Fruit fly (Drosophila melanogaster) whole organism, embryonic: ENCODE results near the gene dwg.

Experiments used
- Atf-2 ChIP-seq: fragments of 200-800 bp; sonication (Bioruptor generic); optimal IDR thresholded peaks from 2 replicates; lab custom pipeline; 2016; ENCODE audit warnings: missing biosample characterization, missing genetic modification characterization
- CG10366 ChIP-seq: fragments of 200-800 bp; sonication (Bioruptor generic); IDR thresholded peaks from 2 replicates; pipeline ENCODE4 v1.3.6; 2022; ENCODE audit warnings: missing biosample characterization, missing genetic modification characterization
- CG10431 ChIP-seq: fragments of 200-800 bp; sonication (Bioruptor generic); optimal IDR thresholded peaks from 3 replicates; lab custom pipeline; 2018; ENCODE audit warnings: missing biosample characterization, mild to moderate bottlenecking, missing genetic modification characterization
- CG10654 ChIP-seq: fragments of 200-800 bp; sonication (Bioruptor generic); optimal IDR thresholded peaks from 2 replicates; lab custom pipeline; 2016; ENCODE audit warnings: missing biosample characterization, missing genetic modification characterization
- CG12659 ChIP-seq: fragments of 200-800 bp; sonication (Bioruptor generic); optimal IDR thresholded peaks from 3 replicates; lab custom pipeline; 2017; ENCODE audit warnings: mild to moderate bottlenecking, missing biosample characterization, missing genetic modification reagents, missing genetic modification characterization
- CG13424 ChIP-seq: fragments of 200-800 bp; sonication (Bioruptor generic); optimal IDR thresholded peaks from 2 replicates; lab custom pipeline; 2019; ENCODE audit warnings: missing biosample characterization, mild to moderate bottlenecking, missing genetic modification characterization, moderate library complexity
- CG13775 ChIP-seq: fragments of 200-800 bp; sonication (Bioruptor generic); optimal IDR thresholded peaks from 3 replicates; lab custom pipeline; 2017; ENCODE audit warnings: missing biosample characterization, mild to moderate bottlenecking, missing genetic modification characterization
- CG14860 ChIP-seq: fragments of 200-800 bp; sonication (Bioruptor generic); IDR thresholded peaks from 3 replicates; pipeline ENCODE4 v1.3.6; 2022; ENCODE audit warnings: missing biosample characterization, missing genetic modification characterization; ENCODE audit not compliant: partially characterized antibody
- CG1603 ChIP-seq: fragments of 200-800 bp; sonication (Bioruptor generic); optimal IDR thresholded peaks from 2 replicates; lab custom pipeline; 2019; ENCODE audit warnings: missing biosample characterization, mild to moderate bottlenecking, missing genetic modification characterization, moderate library complexity
- CG1647 ChIP-seq: fragments of 200-800 bp; sonication (Bioruptor generic); optimal IDR thresholded peaks from 3 replicates; lab custom pipeline; 2016; ENCODE audit warnings: missing biosample characterization, missing genetic modification characterization
- CG16813 ChIP-seq: fragments of 200-800 bp; sonication (Bioruptor generic); IDR thresholded peaks from 3 replicates; pipeline ENCODE4 v1.3.6; 2022; ENCODE audit warnings: missing biosample characterization, missing genetic modification characterization; ENCODE audit not compliant: partially characterized antibody
- CG17186 ChIP-seq: fragments of 200-800 bp; sonication (Bioruptor generic); optimal IDR thresholded peaks from 3 replicates; lab custom pipeline; 2017; ENCODE audit warnings: missing biosample characterization, missing genetic modification reagents, missing genetic modification characterization
- CG17829 ChIP-seq: fragments of 200-800 bp; optimal IDR thresholded peaks from 2 replicates; lab custom pipeline; 2019; ENCODE audit warnings: missing biosample characterization, mild to moderate bottlenecking, missing genetic modification characterization, moderate library complexity
- CG2120 ChIP-seq: fragments of 200-800 bp; sonication (Bioruptor generic); optimal IDR thresholded peaks from 3 replicates; lab custom pipeline; 2016; ENCODE audit warnings: missing biosample characterization, missing genetic modification characterization
- CG2129 ChIP-seq: fragments of 200-800 bp; sonication (Bioruptor generic); IDR thresholded peaks from 2 replicates; pipeline ENCODE4 v1.3.6; 2022; ENCODE audit warnings: missing biosample characterization, missing genetic modification characterization; ENCODE audit not compliant: partially characterized antibody
- CG2199 ChIP-seq: fragments of 200-800 bp; sonication (Bioruptor generic); IDR thresholded peaks from 3 replicates; pipeline ENCODE4 v1.3.6; 2022; ENCODE audit warnings: missing biosample characterization, missing genetic modification characterization
- CG2875 ChIP-seq: fragments of 200-800 bp; sonication (Bioruptor generic); optimal IDR thresholded peaks from 2 replicates; lab custom pipeline; 2017; ENCODE audit warnings: missing biosample characterization, mild to moderate bottlenecking, missing genetic modification characterization, missing genetic modification reagents
- CG34224 ChIP-seq: fragments of 200-800 bp; sonication (Bioruptor generic); IDR thresholded peaks from 3 replicates; pipeline ENCODE4 v1.3.6; 2022; ENCODE audit warnings: missing biosample characterization, missing genetic modification characterization; ENCODE audit not compliant: partially characterized antibody
- CG3847 ChIP-seq: fragments of 200-800 bp; sonication (Bioruptor generic); IDR thresholded peaks from 2 replicates; pipeline ENCODE4 v1.3.6; 2022; ENCODE audit warnings: missing biosample characterization, missing genetic modification characterization
- CG42726 ChIP-seq: fragments of 200-800 bp; sonication (Bioruptor generic); IDR thresholded peaks from 2 replicates; pipeline ENCODE4 v1.3.6; 2022; ENCODE audit warnings: missing biosample characterization, missing genetic modification characterization; ENCODE audit not compliant: partially characterized antibody
- CG6254 ChIP-seq: fragments of 200-800 bp; sonication (Bioruptor generic); optimal IDR thresholded peaks from 3 replicates; lab custom pipeline; 2017; ENCODE audit warnings: mild to moderate bottlenecking, missing biosample characterization, missing genetic modification reagents, missing genetic modification characterization
- CG7786 ChIP-seq: fragments of 200-800 bp; sonication (Bioruptor generic); optimal IDR thresholded peaks from 2 replicates; lab custom pipeline; 2016; ENCODE audit warnings: missing biosample characterization, missing genetic modification characterization
- CG9932 ChIP-seq: fragments of 200-800 bp; sonication (Bioruptor generic); IDR thresholded peaks from 2 replicates; pipeline ENCODE4 v1.3.6; 2022; ENCODE audit warnings: missing biosample characterization, missing genetic modification characterization
- Deaf1 ChIP-seq: fragments of 200-800 bp; optimal IDR thresholded peaks from 3 replicates; lab custom pipeline; 2019; ENCODE audit warnings: missing biosample characterization, mild to moderate bottlenecking, missing genetic modification characterization, moderate library complexity
- Hand ChIP-seq: fragments of 200-800 bp; sonication (Bioruptor generic); optimal IDR thresholded peaks from 2 replicates; lab custom pipeline; 2017; ENCODE audit warnings: mild to moderate bottlenecking, missing biosample characterization, missing genetic modification reagents, missing genetic modification characterization
- Hsf ChIP-seq: fragments of 200-800 bp; sonication (Bioruptor generic); optimal IDR thresholded peaks from 3 replicates; lab custom pipeline; 2016; ENCODE audit warnings: missing biosample characterization, missing genetic modification characterization
- Med ChIP-seq: fragments of 200-800 bp; sonication (Bioruptor generic); peaks from one replicate; lab custom pipeline; 2016; ENCODE audit warnings: missing biosample characterization, missing genetic modification characterization, mild to moderate bottlenecking, inconsistent platforms, moderate library complexity
- Nf-YC ChIP-seq: fragments of 200-800 bp; optimal IDR thresholded peaks from 3 replicates; lab custom pipeline; 2019; ENCODE audit warnings: missing biosample characterization, mild to moderate bottlenecking, missing genetic modification characterization, moderate library complexity
- Ravus ChIP-seq: fragments of 200-800 bp; sonication (Bioruptor generic); IDR thresholded peaks from 2 replicates; pipeline ENCODE4 v1.3.6; 2022; ENCODE audit warnings: missing biosample characterization, missing genetic modification characterization
- Rfx ChIP-seq: fragments of 200-800 bp; sonication (Bioruptor generic); IDR thresholded peaks from 2 replicates; pipeline ENCODE4 v1.3.6; 2022; ENCODE audit warnings: missing biosample characterization, missing genetic modification characterization
- Side ChIP-seq: fragments of 200-800 bp; sonication (Bioruptor generic); optimal IDR thresholded peaks from 2 replicates; lab custom pipeline; 2016; ENCODE audit warnings: missing biosample characterization, missing genetic modification characterization
- Usf ChIP-seq: fragments of 200-800 bp; sonication (Bioruptor generic); optimal IDR thresholded peaks from 2 replicates; lab custom pipeline; 2017; ENCODE audit warnings: missing genotype, missing biosample characterization, missing genetic modification characterization
- ash1 ChIP-seq: fragments of 200-800 bp; sonication (Bioruptor generic); optimal IDR thresholded peaks from 2 replicates; lab custom pipeline; 2018; ENCODE audit warnings: missing biosample characterization, mild to moderate bottlenecking, missing genetic modification characterization
- cwo ChIP-seq: fragments of 200-800 bp; sonication (Bioruptor generic); optimal IDR thresholded peaks from 3 replicates; lab custom pipeline; 2017; ENCODE audit warnings: missing biosample characterization, missing genetic modification characterization, mild to moderate bottlenecking, moderate library complexity, missing genetic modification reagents
- dan ChIP-seq: fragments of 200-800 bp; sonication (Bioruptor generic); IDR thresholded peaks from 2 replicates; pipeline ENCODE4 v1.3.6; 2022; ENCODE audit warnings: missing biosample characterization, missing genetic modification characterization
- exex ChIP-seq: fragments of 200-800 bp; sonication (Bioruptor generic); optimal IDR thresholded peaks from 4 replicates; lab custom pipeline; 2018; ENCODE audit warnings: missing biosample characterization, mild to moderate bottlenecking, missing genetic modification characterization, moderate library complexity
- eyg ChIP-seq: fragments of 200-800 bp; sonication (Bioruptor generic); optimal IDR thresholded peaks from 3 replicates; lab custom pipeline; 2016; ENCODE audit warnings: missing biosample characterization, missing genetic modification characterization
- gem ChIP-seq: fragments of 200-800 bp; sonication (Bioruptor generic); optimal IDR thresholded peaks from 2 replicates; lab custom pipeline; 2019; ENCODE audit warnings: missing biosample characterization, mild to moderate bottlenecking, missing genetic modification characterization, moderate library complexity
- gsb-n ChIP-seq: fragments of 200-800 bp; sonication (Bioruptor generic); optimal IDR thresholded peaks from 3 replicates; lab custom pipeline; 2018; ENCODE audit warnings: missing biosample characterization, mild to moderate bottlenecking, missing genetic modification characterization
- phol ChIP-seq: fragments of 200-800 bp; sonication (Bioruptor generic); optimal IDR thresholded peaks from 3 replicates; lab custom pipeline; 2018; ENCODE audit warnings: missing biosample characterization, mild to moderate bottlenecking, missing genetic modification characterization, moderate library complexity
- pzg ChIP-seq: fragments of 200-800 bp; sonication (Bioruptor generic); optimal IDR thresholded peaks from 3 replicates; lab custom pipeline; 2018; ENCODE audit warnings: missing biosample characterization, mild to moderate bottlenecking, missing genetic modification characterization, moderate library complexity
- row ChIP-seq: fragments of 200-800 bp; sonication (Bioruptor generic); IDR thresholded peaks from 3 replicates; pipeline ENCODE4 v1.3.6; 2022; ENCODE audit warnings: missing biosample characterization, missing genetic modification characterization
- sisA ChIP-seq: fragments of 200-800 bp; sonication (Bioruptor generic); IDR thresholded peaks from 2 replicates; pipeline ENCODE4 v1.3.6; 2022; ENCODE audit warnings: missing biosample characterization, missing genetic modification characterization
- sna ChIP-seq: fragments of 200-800 bp; sonication (Bioruptor generic); IDR thresholded peaks from 2 replicates; pipeline ENCODE4 v1.3.6; 2022; ENCODE audit warnings: missing biosample characterization, missing genetic modification characterization; ENCODE audit not compliant: partially characterized antibody
- ssp ChIP-seq: fragments of 200-800 bp; sonication (Bioruptor generic); IDR thresholded peaks from 2 replicates; pipeline ENCODE4 v1.3.6; 2022; ENCODE audit warnings: missing biosample characterization, missing genetic modification characterization
- trem ChIP-seq: fragments of 200-800 bp; optimal IDR thresholded peaks from 3 replicates; lab custom pipeline; 2019; ENCODE audit warnings: missing biosample characterization, mild to moderate bottlenecking, missing genetic modification characterization, moderate library complexity
- ttk ChIP-seq: fragments of 200-800 bp; sonication (Bioruptor generic); IDR thresholded peaks from 2 replicates; pipeline ENCODE4 v2.1.2; 2022; ENCODE audit warnings: missing biosample characterization, missing genetic modification characterization
- zen ChIP-seq: fragments of 200-800 bp; sonication (Bioruptor generic); optimal IDR thresholded peaks from 3 replicates; lab custom pipeline; 2018; ENCODE audit warnings: missing biosample characterization, mild to moderate bottlenecking, missing genetic modification characterization, moderate library complexity

Gene dwg

DNA sequence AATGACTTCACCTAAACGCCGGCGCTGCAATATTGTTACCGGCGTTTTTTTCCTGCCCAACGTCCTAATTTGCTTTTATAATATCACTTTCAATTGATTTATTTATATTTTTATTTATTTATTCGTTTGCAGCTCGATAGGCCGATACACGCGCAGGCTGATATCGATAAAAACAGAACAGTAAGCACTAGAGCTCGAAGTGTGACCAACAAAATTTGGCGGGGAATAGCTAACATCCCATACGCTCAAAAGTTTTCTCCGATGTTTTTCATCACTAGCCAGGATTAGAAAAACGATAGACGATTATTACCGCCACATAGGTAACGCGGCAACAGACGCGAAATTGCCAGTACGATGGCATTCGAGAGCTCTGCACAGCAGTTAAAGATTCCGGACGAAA is 13.7 kb upstream of the dwg start, which contains the start of the genes CG2685 and CG2694 (continued):
- TF ChIP-seq CG2199 (GFP tag; lab: Robert Waterston, UW) (no peak), CG10654 (GFP tag; lab: Kevin White, UChicago) (no peak), gem (tag; lab: Kevin White, UChicago) (no peak), Hsf (GFP tag; lab: Kevin White, UChicago) (no peak), CG10366 (GFP tag; lab: Robert Waterston, UW) (no peak), trem (tag; lab: Kevin White, UChicago) (peak; percentile 29), Atf-2 (GFP tag; lab: Kevin White, UChicago) (no peak), CG12659 (GFP tag; lab: Kevin White, UChicago) (peak; percentile 55), zen (tag; lab: Kevin White, UChicago) (peak; percentile 9), Deaf1 (tag; lab: Kevin White, UChicago) (no peak), CG2129 (GFP tag; lab: Robert Waterston, UW) (0 out of 2 replicates have a peak, but pooled peaks have one; percentile 36)

DNA sequence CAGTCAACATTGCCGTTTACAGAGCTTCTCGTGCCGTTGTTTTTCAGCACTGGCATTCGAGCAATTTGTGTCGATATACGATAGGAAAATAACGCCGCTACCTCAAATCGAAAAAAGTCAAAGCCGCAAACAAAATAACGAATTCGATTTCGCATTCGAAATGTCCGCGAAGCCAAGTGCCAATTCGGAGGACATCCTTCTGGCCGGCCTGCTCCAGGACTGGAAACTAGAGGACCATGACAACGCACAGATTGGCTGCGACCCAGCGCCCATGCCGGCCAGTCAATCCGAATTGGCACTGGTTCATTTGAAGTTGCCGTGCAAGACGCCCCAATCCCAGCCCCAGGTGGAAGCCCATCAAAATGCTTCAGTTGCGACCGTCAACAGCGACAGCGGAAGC is 12.8 kb upstream of the dwg start:
- TF ChIP-seq ttk (GFP tag; lab: Robert Waterston, UW) (no peak), CG10431 (GFP tag; lab: Kevin White, UChicago) (no peak), sisA (GFP tag; lab: Robert Waterston, UW) (no peak), exex (tag; lab: Kevin White, UChicago) (no peak), ssp (GFP tag; lab: Robert Waterston, UW) (0 out of 2 replicates have a peak, but pooled peaks have one; percentile 8), ash1 (GFP tag; lab: Kevin White, UChicago) (no peak), CG2120 (GFP tag; lab: Kevin White, UChicago) (peak; percentile 18), eyg (GFP tag; lab: Kevin White, UChicago) (no peak), CG16813 (GFP tag; lab: Robert Waterston, UW) (peak; percentile 41; the same call in 1 of the 3 replicates), Usf (no peak), CG3847 (GFP tag; lab: Robert Waterston, UW) (peak; percentile 52), cwo (GFP tag; lab: Kevin White, UChicago) (no peak), CG13424 (tag; lab: Kevin White, UChicago) (peak; percentile 42), CG1603 (tag; lab: Kevin White, UChicago) (peak; percentile 2), CG42726 (GFP tag; lab: Robert Waterston, UW) (peak; percentile 37; the same call in 1 of the 2 replicates), CG17186 (GFP tag; lab: Kevin White, UChicago) (no peak), Side (no peak), dan (GFP tag; lab: Robert Waterston, UW) (no peak), Rfx (peak; percentile 50), Med (GFP tag; lab: Kevin White, UChicago) (peak; percentile 46), CG1647 (GFP tag; lab: Kevin White, UChicago) (no peak), CG14860 (GFP tag; lab: Robert Waterston, UW) (peak; percentile 31; the same call in 1 of the 3 replicates), sna (GFP tag; lab: Robert Waterston, UW) (peak; percentile 46; the same call in 1 of the 2 replicates), row (peak; percentile 52; the same call in 2 of the 3 replicates), CG9932 (GFP tag; lab: Robert Waterston, UW) (0 out of 2 replicates have a peak, but pooled peaks have one; percentile 7), CG7786 (GFP tag; lab: Kevin White, UChicago) (peak; percentile 32), CG13775 (GFP tag; lab: Kevin White, UChicago) (no peak), CG6254 (GFP tag; lab: Kevin White, UChicago) (no peak), Ravus (no peak), CG17829 (tag; lab: Kevin White, UChicago) (no peak), CG2875 (GFP tag; lab: Kevin White, UChicago) (no peak), CG34224 (GFP tag; lab: Robert Waterston, UW) (peak; percentile 37; the same call in 1 of the 3 replicates), CG12659 (GFP tag; lab: Kevin White, UChicago) (no peak), pzg (peak; percentile 50), phol (tag; lab: Kevin White, UChicago) (peak; percentile 31), gsb-n (tag; lab: Kevin White, UChicago) (no peak), Nf-YC (tag; lab: Kevin White, UChicago) (no peak), Hand (no peak)
